Fruit fly (Drosophila melanogaster): ENCODE measurements around the gene CG14043.

CG14043 gene

DNA sequence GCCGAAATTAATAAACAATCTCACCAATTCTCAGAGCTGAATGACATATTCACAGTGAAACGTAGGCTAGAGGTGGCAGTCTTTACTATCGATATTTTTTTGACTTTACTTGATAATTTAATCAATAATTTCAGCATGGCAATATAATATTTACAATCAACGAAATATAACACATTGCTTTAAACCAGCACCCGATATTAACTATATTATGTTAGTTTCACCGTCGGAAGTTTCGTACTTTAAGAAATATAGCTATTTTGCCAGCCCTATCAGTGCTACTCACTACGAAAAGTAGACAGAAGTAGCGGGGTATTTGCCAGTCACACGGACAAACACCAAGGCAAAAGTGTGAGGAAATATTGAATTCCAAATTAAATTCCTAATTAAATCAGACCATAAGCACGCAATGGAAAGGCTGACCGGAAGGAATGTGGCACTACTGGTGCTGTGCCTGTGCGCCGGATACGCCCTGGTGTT lies 39.3 kb downstream of the CG14043 start, which contains the start of the genes CG31917, Tfb5 and SelT:
Gene CG31917, minus strand, starts transcription at position 51 of the 477 bp plus-strand sequence.
Gene Tfb5, minus strand, starts transcription at position 51 of the 477 bp plus-strand sequence.
Gene SelT, plus strand, starts transcription at position 139 of the 477 bp plus-strand sequence.
- TF ChIP-seq br (GFP tag; optimal IDR thresholded peaks at IDR 0.05) (peak; percentile 60), Vsx2 (GFP tag; optimal IDR thresholded peaks at IDR 0.05; ENCODE audit: partially characterized antibody) (no peak), rgr (GFP tag; optimal IDR thresholded peaks at IDR 0.05) (peak; percentile 75), CrebA (GFP tag; optimal IDR thresholded peaks at IDR 0.05; ENCODE audit: borderline replicate concordance) (no peak), woc (GFP tag; optimal IDR thresholded peaks at IDR 0.05) (peak; percentile 92), brk (GFP tag; optimal IDR thresholded peaks at IDR 0.05) (no peak), CG9705 (GFP tag; optimal IDR thresholded peaks at IDR 0.05) (peak; percentile 37), Hnf4 (GFP tag; optimal IDR thresholded peaks at IDR 0.05) (no peak), Hr83 (GFP tag; optimal IDR thresholded peaks at IDR 0.05; ENCODE audit: poor library complexity, severe bottlenecking) (no peak), lola (GFP tag; optimal IDR thresholded peaks at IDR 0.05) (no peak), sage (GFP tag; optimal IDR thresholded peaks at IDR 0.05) (no peak), sv (GFP tag; optimal IDR thresholded peaks at IDR 0.05) (peak; percentile 45), fru (GFP tag; optimal IDR thresholded peaks at IDR 0.05) (peak; percentile 52), Dif (GFP tag; optimal IDR thresholded peaks at IDR 0.05; ENCODE audit: partially characterized antibody) (no peak), GATAd (GFP tag; optimal IDR thresholded peaks at IDR 0.05) (no peak), tai (GFP tag; optimal IDR thresholded peaks at IDR 0.05) (no peak), h (GFP tag; optimal IDR thresholded peaks at IDR 0.05) (peak; percentile 79), Dfd (GFP tag; optimal IDR thresholded peaks at IDR 0.05) (no peak), HLH106 (tag; optimal IDR thresholded peaks at IDR 0.05) (peak; percentile 67), pan (optimal IDR thresholded peaks at IDR 0.05) (no peak), OdsH (GFP tag; optimal IDR thresholded peaks at IDR 0.05) (peak; percentile 55), dsf (GFP tag; optimal IDR thresholded peaks at IDR 0.05; ENCODE audit: borderline replicate concordance) (no peak), Hr78 (GFP tag; optimal IDR thresholded peaks at IDR 0.05) (no peak), psq (GFP tag; optimal IDR thresholded peaks at IDR 0.05) (peak; percentile 45), foxo (GFP tag; optimal IDR thresholded peaks at IDR 0.05) (peak in 1 of 2 experiments; percentile 66), Sp1 (GFP tag; optimal IDR thresholded peaks at IDR 0.05) (peak; percentile 55), Rel (GFP tag; optimal IDR thresholded peaks at IDR 0.05) (no peak), Rel (tag; optimal IDR thresholded peaks at IDR 0.05) (no peak), Jra (GFP tag; optimal IDR thresholded peaks at IDR 0.05) (no peak), Abd-B (GFP tag; optimal IDR thresholded peaks at IDR 0.05) (no peak), dl (GFP tag; optimal IDR thresholded peaks at IDR 0.05; ENCODE audit: insufficient read depth in 1 of 2, partially characterized antibody in 2 of 2) (no peak), jim (GFP tag; optimal IDR thresholded peaks at IDR 0.05) (no peak), ey (GFP tag; optimal IDR thresholded peaks at IDR 0.05) (peak; percentile 72), N (GFP tag; optimal IDR thresholded peaks at IDR 0.05) (no peak), dmrt93B (GFP tag; optimal IDR thresholded peaks at IDR 0.05) (no peak), CG32264 (GFP tag; optimal IDR thresholded peaks at IDR 0.05) (peak; percentile 46), Mio (GFP tag; optimal IDR thresholded peaks at IDR 0.05) (no peak), Myc (optimal IDR thresholded peaks at IDR 0.05) (peak; percentile 93)

DNA sequence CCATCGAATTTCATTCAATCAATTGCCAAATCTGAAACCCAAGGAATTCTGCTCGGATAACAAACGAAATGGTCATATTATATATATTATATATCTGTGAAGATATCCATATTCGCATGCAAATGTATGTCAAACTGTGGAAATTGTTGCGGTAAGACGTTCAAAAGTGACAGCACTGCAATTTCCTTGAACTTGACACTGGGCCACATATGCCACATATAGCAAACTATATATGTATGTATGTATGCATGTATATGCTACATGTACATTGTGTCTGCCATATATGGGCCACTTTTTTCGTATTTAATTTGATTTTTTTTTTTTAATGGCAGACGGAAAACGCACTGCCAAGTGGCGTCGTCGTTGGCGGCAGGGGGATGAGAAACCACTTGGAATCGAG lies 49.0 kb downstream of the CG14043 start:
- TF ChIP-seq Sp1 (GFP tag; optimal IDR thresholded peaks at IDR 0.05) (no peak), HLH106 (tag; optimal IDR thresholded peaks at IDR 0.05) (no peak), Jra (GFP tag; optimal IDR thresholded peaks at IDR 0.05) (no peak), Mio (GFP tag; optimal IDR thresholded peaks at IDR 0.05) (no peak), dl (GFP tag; optimal IDR thresholded peaks at IDR 0.05; ENCODE audit: insufficient read depth in 1 of 2, partially characterized antibody in 2 of 2) (no peak), Dif (GFP tag; optimal IDR thresholded peaks at IDR 0.05; ENCODE audit: partially characterized antibody) (no peak), dmrt93B (GFP tag; optimal IDR thresholded peaks at IDR 0.05) (no peak), Vsx2 (GFP tag; optimal IDR thresholded peaks at IDR 0.05; ENCODE audit: partially characterized antibody) (no peak), N (GFP tag; optimal IDR thresholded peaks at IDR 0.05) (no peak), Abd-B (GFP tag; optimal IDR thresholded peaks at IDR 0.05) (no peak), Rel (GFP tag; optimal IDR thresholded peaks at IDR 0.05) (no peak), Rel (tag; optimal IDR thresholded peaks at IDR 0.05) (no peak), ey (GFP tag; optimal IDR thresholded peaks at IDR 0.05) (no peak), fru (GFP tag; optimal IDR thresholded peaks at IDR 0.05) (no peak), Dfd (GFP tag; optimal IDR thresholded peaks at IDR 0.05) (no peak), sage (GFP tag; optimal IDR thresholded peaks at IDR 0.05) (no peak), Myc (optimal IDR thresholded peaks at IDR 0.05) (no peak), dsf (GFP tag; optimal IDR thresholded peaks at IDR 0.05; ENCODE audit: borderline replicate concordance) (no peak), tai (GFP tag; optimal IDR thresholded peaks at IDR 0.05) (no peak)
